Fruit fly (Drosophila melanogaster): ENCODE data around the gene Cpr35B.

The Cpr35B gene

DNA sequence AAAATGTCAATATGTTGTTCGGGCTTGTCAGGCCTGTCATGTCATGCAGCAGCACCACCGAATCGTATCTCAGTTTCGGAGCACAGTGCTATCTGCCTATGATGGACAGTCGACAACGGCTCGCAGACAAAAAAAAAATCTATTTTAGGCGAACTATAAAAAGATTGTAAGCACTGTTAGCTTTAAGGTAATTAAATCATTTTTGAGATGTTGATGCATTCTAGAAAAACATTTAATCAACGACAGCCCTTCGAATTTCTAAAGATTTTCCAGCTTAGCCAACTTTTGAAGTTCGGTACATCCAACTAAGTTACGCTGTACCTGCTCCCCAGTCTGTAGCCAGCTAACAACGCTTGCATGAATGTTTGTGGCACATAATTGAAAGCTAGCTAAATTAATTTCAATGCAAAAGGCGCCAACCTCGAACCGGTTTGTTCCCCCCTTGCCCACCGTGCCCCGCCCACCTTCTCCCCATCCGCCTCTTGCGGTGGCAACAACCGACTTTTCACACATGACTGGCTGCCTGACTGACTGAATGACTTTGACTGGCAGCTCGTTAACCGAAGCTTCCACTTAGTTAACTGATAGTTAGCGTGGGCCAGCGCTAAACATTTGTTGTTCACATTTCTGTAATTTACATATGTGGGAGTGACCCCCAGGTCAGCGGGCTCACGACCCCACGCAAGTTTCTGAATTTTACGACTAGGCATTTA is 33.4 kb upstream of the Cpr35B start (continued):
- TF ChIP-seq CG9797 (GFP tag; optimal IDR thresholded peaks at IDR 0.05) (no peak), CG8281 (tag; optimal IDR thresholded peaks at IDR 0.05) (no peak), CG33213 (GFP tag; optimal IDR thresholded peaks at IDR 0.05) (peak; percentile 54), Taf1 (GFP tag; IDR thresholded peaks at IDR 0.05) (no peak), CG8924 (tag; optimal IDR thresholded peaks at IDR 0.05) (peak; percentile 1), vvl (GFP tag; IDR thresholded peaks at IDR 0.05) (peak; percentile 80), CG17829 (tag; optimal IDR thresholded peaks at IDR 0.05) (no peak), CG32532 (GFP tag; IDR thresholded peaks at IDR 0.05) (no peak), org-1 (GFP tag; optimal IDR thresholded peaks at IDR 0.05) (peak; percentile 71), D (optimal IDR thresholded peaks at IDR 0.05) (no peak), D (GFP tag; optimal IDR thresholded peaks at IDR 0.05) (no peak), CrebB (tag; optimal IDR thresholded peaks at IDR 0.05) (peak; percentile 48), ham (GFP tag; IDR thresholded peaks at IDR 0.05) (0 out of 2 replicates have a peak, but pooled peaks have one; percentile 27), toy (GFP tag; IDR thresholded peaks at IDR 0.05) (no peak), gsb-n (tag; optimal IDR thresholded peaks at IDR 0.05) (no peak), her (GFP tag; optimal IDR thresholded peaks at IDR 0.05) (no peak), CG10209 (GFP tag; optimal IDR thresholded peaks at IDR 0.05) (peak; percentile 50), Hand (GFP tag; optimal IDR thresholded peaks at IDR 0.05) (no peak), CG17186 (GFP tag; optimal IDR thresholded peaks at IDR 0.05) (no peak), Opbp (GFP tag; IDR thresholded peaks at IDR 0.05; ENCODE audit: partially characterized antibody) (no peak), CG1792 (GFP tag; optimal IDR thresholded peaks at IDR 0.05) (peak; percentile 45), caup (GFP tag; optimal IDR thresholded peaks at IDR 0.05; ENCODE audit: severe bottlenecking) (no peak), CG4854 (GFP tag; optimal IDR thresholded peaks at IDR 0.05) (peak; percentile 42), gem (tag; optimal IDR thresholded peaks at IDR 0.05) (peak; percentile 84), Abd-B (GFP tag; optimal IDR thresholded peaks at IDR 0.05) (peak; percentile 46), psq (GFP tag; optimal IDR thresholded peaks at IDR 0.05) (no peak), CG1233 (GFP tag; optimal IDR thresholded peaks at IDR 0.05) (no peak), seq (GFP tag; IDR thresholded peaks at IDR 0.05) (peak; percentile 57), sim (GFP tag; IDR thresholded peaks at IDR 0.05) (0 out of 2 replicates have a peak, but pooled peaks have one; percentile 5), Trl (optimal IDR thresholded peaks at IDR 0.05) (no peak), Trl (GFP tag; optimal IDR thresholded peaks at IDR 0.05) (no peak), CG5245 (GFP tag; optimal IDR thresholded peaks at IDR 0.05) (peak; percentile 56), CG30020 (tag; optimal IDR thresholded peaks at IDR 0.05) (peak; percentile 4), CG15696 (tag; optimal IDR thresholded peaks at IDR 0.05) (no peak), klu (GFP tag; IDR thresholded peaks at IDR 0.05) (peak; percentile 50; the same call in 1 of the 2 replicates), MTF-1 (GFP tag; optimal IDR thresholded peaks at IDR 0.05; ENCODE audit: borderline replicate concordance) (no peak), kni (GFP tag; optimal IDR thresholded peaks at IDR 0.05) (peak; percentile 19), CG4360 (GFP tag; IDR thresholded peaks at IDR 0.05) (no peak), stc (GFP tag; IDR thresholded peaks at IDR 0.05) (0 out of 2 replicates have a peak, but pooled peaks have one; percentile 36), Tbp (GFP tag; optimal IDR thresholded peaks at IDR 0.05) (no peak), CG11504 (tag; optimal IDR thresholded peaks at IDR 0.05) (peak; percentile 86), Antp (GFP tag; optimal IDR thresholded peaks at IDR 0.05) (peak; percentile 6), CG12744 (GFP tag; optimal IDR thresholded peaks at IDR 0.05) (peak; percentile 15), Doc2 (GFP tag; IDR thresholded peaks at IDR 0.05) (no peak), amos (GFP tag; IDR thresholded peaks at IDR 0.05; ENCODE audit: partially characterized antibody) (no peak; the same call in 1 of the 2 replicates), gfzf (GFP tag; optimal IDR thresholded peaks at IDR 0.05) (no peak), CG11093 (GFP tag; IDR thresholded peaks at IDR 0.05) (no peak), tap (tag; optimal IDR thresholded peaks at IDR 0.05) (no peak), CG12236 (GFP tag; optimal IDR thresholded peaks at IDR 0.05) (peak; percentile 4), nerfin-2 (GFP tag; IDR thresholded peaks at IDR 0.05; ENCODE audit: partially characterized antibody) (no peak)

Measured in whole organism, embryonic.